Worm (Caenorhabditis elegans): Measurements from ENCODE around the gene T16G1.18.

ce11 chrV:12995269-12995668 is 44.2 kb downstream of the T16G1.18 start, which contains the start of gene far-5:
- TF ChIP-seq ztf-23 (GFP tag; IDR thresholded peaks at IDR 0.05) = no peak
- TF ChIP-seq tab-1 (GFP tag; IDR thresholded peaks at IDR 0.05) = no peak
- TF ChIP-seq flt-1 (GFP tag; IDR thresholded peaks at IDR 0.05) = no peak
- no peak for TF ChIP-seq T22C8.4 (GFP tag; IDR thresholded peaks at IDR 0.05)
- no peak for TF ChIP-seq cog-1 (tag; optimal IDR thresholded peaks at IDR 0.05)
- no peak for TF ChIP-seq med-1 (GFP tag; optimal IDR thresholded peaks at IDR 0.05; ENCODE audit: insufficient read depth)
- TF ChIP-seq klf-2 (GFP tag; conservative IDR thresholded peaks at IDR 0.05) = no peak
- TF ChIP-seq ref-1 (GFP tag; conservative IDR thresholded peaks at IDR 0.05) = no peak

Data from whole organism, midembryonic.